Fruit fly (Drosophila melanogaster): ENCODE data around the gene CG31019.

DNA sequence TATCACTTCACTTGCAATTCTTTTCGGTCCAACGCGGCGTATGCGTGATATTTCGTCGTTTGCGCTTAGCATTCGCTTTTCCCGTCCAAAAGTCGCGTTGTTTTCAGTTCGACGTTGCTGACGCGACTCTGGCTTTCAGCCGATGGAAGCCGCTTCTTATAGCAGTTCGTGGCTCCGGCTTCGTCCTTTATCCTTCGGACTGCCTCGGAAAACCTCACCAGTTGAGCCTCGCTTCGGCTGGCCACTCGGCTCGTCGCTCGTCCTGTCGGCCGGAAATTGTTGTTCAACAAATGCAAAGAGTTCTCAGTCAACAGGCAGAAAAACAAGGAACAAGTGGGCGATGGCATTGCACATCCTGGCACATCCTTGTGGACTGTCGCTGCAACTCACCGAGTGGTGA is 36.7 kb upstream of the CG31019 start, which contains the start of gene CG34155:
- TF ChIP-seq D1 (tag; optimal IDR thresholded peaks at IDR 0.05) (no peak), CG17806 (tag; optimal IDR thresholded peaks at IDR 0.05) (no peak), Snoo (tag; optimal IDR thresholded peaks at IDR 0.05) (no peak), EcR (GFP tag; optimal IDR thresholded peaks at IDR 0.05) (no peak), gl (tag; optimal IDR thresholded peaks at IDR 0.05) (no peak), CG8159 (tag; optimal IDR thresholded peaks at IDR 0.05) (no peak), Ets98B (GFP tag; IDR thresholded peaks at IDR 0.05) (no peak), CG32121 (GFP tag; IDR thresholded peaks at IDR 0.05) (no peak), CG9948 (tag; optimal IDR thresholded peaks at IDR 0.05) (no peak), CG8301 (tag; optimal IDR thresholded peaks at IDR 0.05) (no peak), CG4496 (GFP tag; IDR thresholded peaks at IDR 0.05) (no peak), CG13204 (GFP tag; optimal IDR thresholded peaks at IDR 0.05) (no peak), CG14655 (GFP tag; optimal IDR thresholded peaks at IDR 0.05) (no peak)

All from whole organism, pupa.